Worm (Caenorhabditis elegans) whole organism, L4/young adult: ENCODE results near the gene nhx-9.

Source experiments
- W03F9.2 ChIP-seq: fragments of 150-350 bp; optimal IDR thresholded peaks from 2 replicates; lab custom pipeline; 2014; ENCODE audit warnings: missing biosample characterization, missing genetic modification characterization
- dao-5 ChIP-seq: sonication (generic microtip); optimal IDR thresholded peaks from 2 replicates; lab custom pipeline; 2016; ENCODE audit warnings: missing genotype, missing genetic modification characterization, moderate library complexity, missing compliant biosample characterization

ce11 chrIV:11897710-11898109 is 33.0 kb upstream of the nhx-9 start:
- TF ChIP-seq W03F9.2 (tag; lab: Kevin White, UChicago), result no peak
- TF ChIP-seq dao-5, result no peak
